Fruit fly (Drosophila melanogaster) whole organism, embryonic: Measurements from ENCODE around the gene CG15011.

Experiments
- Aef1 ChIP-seq: fragments of 200-800 bp; sonication (Bioruptor generic); IDR thresholded peaks from 3 replicates; pipeline ENCODE4 v1.3.6; 2022; ENCODE audit warnings: missing biosample characterization, missing genetic modification characterization
- Bdp1 ChIP-seq: fragments of 200-800 bp; sonication (Bioruptor generic); optimal IDR thresholded peaks from 3 replicates; lab custom pipeline; 2016; ENCODE audit warnings: missing biosample characterization, missing genetic modification characterization
- Bgb ChIP-seq: fragments of 200-800 bp; sonication (Bioruptor generic); IDR thresholded peaks from 2 replicates; pipeline ENCODE4 v1.3.6; 2022; ENCODE audit warnings: missing biosample characterization, missing genetic modification characterization; ENCODE audit not compliant: partially characterized antibody
- CG11504 ChIP-seq: fragments of 200-800 bp; sonication (Bioruptor generic); optimal IDR thresholded peaks from 3 replicates; lab custom pipeline; 2019; ENCODE audit warnings: missing biosample characterization, mild to moderate bottlenecking, missing genetic modification characterization, moderate library complexity
- CG11695 ChIP-seq: fragments of 200-800 bp; sonication (Bioruptor generic); IDR thresholded peaks from 3 replicates; pipeline ENCODE4 v1.3.6; 2022; ENCODE audit warnings: missing biosample characterization, missing genetic modification characterization
- CG12071 ChIP-seq: fragments of 200-800 bp; sonication (Bioruptor generic); optimal IDR thresholded peaks from 3 replicates; lab custom pipeline; 2018; ENCODE audit warnings: missing biosample characterization, mild to moderate bottlenecking, missing genetic modification characterization
- CG15696 ChIP-seq: fragments of 200-800 bp; sonication (Bioruptor generic); optimal IDR thresholded peaks from 2 replicates; lab custom pipeline; 2019; ENCODE audit warnings: missing biosample characterization, mild to moderate bottlenecking, missing genetic modification characterization, moderate library complexity
- CG2875 ChIP-seq: fragments of 200-800 bp; sonication (Bioruptor generic); optimal IDR thresholded peaks from 2 replicates; lab custom pipeline; 2017; ENCODE audit warnings: missing biosample characterization, mild to moderate bottlenecking, missing genetic modification characterization, missing genetic modification reagents
- CG43689 ChIP-seq: fragments of 200-800 bp; sonication (Bioruptor generic); IDR thresholded peaks from 2 replicates; pipeline ENCODE4 v1.3.6; 2022; ENCODE audit warnings: missing biosample characterization, missing genetic modification characterization
- CG7357 ChIP-seq: fragments of 200-800 bp; sonication (Bioruptor generic); IDR thresholded peaks from 3 replicates; pipeline ENCODE4 v1.3.6; 2022; ENCODE audit warnings: missing biosample characterization, missing genetic modification characterization
- CG8089 ChIP-seq: fragments of 200-800 bp; sonication (Bioruptor generic); optimal IDR thresholded peaks from 3 replicates; lab custom pipeline; 2016; ENCODE audit warnings: missing biosample characterization, missing genetic modification characterization
- CG8359 ChIP-seq: fragments of 200-800 bp; sonication (Bioruptor generic); optimal IDR thresholded peaks from 2 replicates; lab custom pipeline; 2017; ENCODE audit warnings: missing biosample characterization, mild to moderate bottlenecking, missing genetic modification characterization, borderline replicate concordance
- CG8944 ChIP-seq: fragments of 200-800 bp; sonication (Bioruptor generic); optimal IDR thresholded peaks from 3 replicates; lab custom pipeline; 2016; ENCODE audit warnings: missing biosample characterization, missing genetic modification characterization
- CG9797 ChIP-seq: fragments of 200-800 bp; sonication (Bioruptor generic); optimal IDR thresholded peaks from 3 replicates; lab custom pipeline; 2018; ENCODE audit warnings: missing biosample characterization, mild to moderate bottlenecking, missing genetic modification characterization
- Chrac-16 ChIP-seq: fragments of 200-800 bp; sonication (Bioruptor generic); optimal IDR thresholded peaks from 3 replicates; lab custom pipeline; 2016; ENCODE audit warnings: missing biosample characterization, missing genetic modification characterization
- Dll ChIP-seq: fragments of 200-800 bp; sonication (Bioruptor generic); IDR thresholded peaks from 4 replicates; pipeline ENCODE4 v1.3.6; 2022; ENCODE audit warnings: missing biosample characterization, missing genetic modification characterization; ENCODE audit not compliant: partially characterized antibody
- Doc2 ChIP-seq: fragments of 200-800 bp; sonication (Bioruptor generic); IDR thresholded peaks from 2 replicates; pipeline ENCODE4 v1.3.6; 2022; ENCODE audit warnings: missing biosample characterization, missing genetic modification characterization
- Kr ChIP-seq: fragments of 200-800 bp; sonication (Bioruptor generic); optimal IDR thresholded peaks from 2 replicates; lab custom pipeline; 2017; ENCODE audit warnings: missing biosample characterization, mild to moderate bottlenecking, missing genetic modification characterization
- Lpt ChIP-seq: fragments of >200 bp; optimal IDR thresholded peaks from 2 replicates; lab custom pipeline; 2018; ENCODE audit warnings: missing biosample characterization, missing genetic modification characterization
- Mad ChIP-seq: fragments of 200-800 bp; sonication (Bioruptor generic); optimal IDR thresholded peaks from 2 replicates; lab custom pipeline; 2016; ENCODE audit warnings: missing biosample characterization, missing genetic modification characterization
- Myb ChIP-seq: fragments of 200-800 bp; sonication (Bioruptor generic); optimal IDR thresholded peaks from 2 replicates; lab custom pipeline; 2016; ENCODE audit warnings: missing biosample characterization, missing genetic modification characterization
- NC2α ChIP-seq: fragments of 200-800 bp; sonication (Bioruptor generic); optimal IDR thresholded peaks from 2 replicates; lab custom pipeline; 2016; ENCODE audit warnings: missing biosample characterization, missing genetic modification characterization
- Nf-YA ChIP-seq: fragments of 200-800 bp; sonication (Bioruptor generic); IDR thresholded peaks from 2 replicates; pipeline ENCODE4 v1.3.6; 2022; ENCODE audit warnings: missing biosample characterization, missing genetic modification characterization
- Scr ChIP-seq: fragments of 200-800 bp; sonication (Bioruptor generic); IDR thresholded peaks from 2 replicates; pipeline ENCODE4 v1.3.6; 2022; ENCODE audit warnings: missing biosample characterization, missing genetic modification characterization; ENCODE audit not compliant: partially characterized antibody
- Sin3A ChIP-seq: fragments of >200 bp; optimal IDR thresholded peaks from 2 replicates; lab custom pipeline; 2018
- bab2 ChIP-seq: fragments of 200-800 bp; sonication (Bioruptor generic); optimal IDR thresholded peaks from 2 replicates; lab custom pipeline; 2016; ENCODE audit warnings: missing biosample characterization, missing genetic modification characterization
- bsh ChIP-seq, 2 experiments: fragments of 200-800 bp; sonication (Bioruptor generic); optimal IDR thresholded peaks; 2 replicates each; lab custom pipeline; 2017 to 2018; ENCODE audit warnings: mild to moderate bottlenecking in 2 of 2, missing biosample characterization in 2 of 2, missing genetic modification characterization in 2 of 2, moderate library complexity in 1 of 2
- btn ChIP-seq: fragments of 200-800 bp; sonication (Bioruptor generic); optimal IDR thresholded peaks from 2 replicates; lab custom pipeline; 2016; ENCODE audit warnings: missing biosample characterization, missing genetic modification characterization
- cas ChIP-seq: fragments of 200-800 bp; sonication (Bioruptor generic); IDR thresholded peaks from 2 replicates; pipeline ENCODE4 v1.3.6; 2022; ENCODE audit warnings: missing biosample characterization, missing genetic modification characterization
- ci ChIP-seq: fragments of 200-800 bp; sonication (Bioruptor generic); IDR thresholded peaks from 3 replicates; pipeline ENCODE4 v1.3.6; 2022; ENCODE audit warnings: missing biosample characterization, missing genetic modification characterization
- crol ChIP-seq: fragments of 200-800 bp; sonication (Bioruptor generic); IDR thresholded peaks from 2 replicates; pipeline ENCODE4 v1.3.6; 2022; ENCODE audit warnings: missing biosample characterization, missing genetic modification characterization
- eve ChIP-seq, 2 experiments: fragments of >200 bp; optimal IDR thresholded peaks; 2 replicates each; lab custom pipeline; 2017; ENCODE audit warnings: missing biosample characterization in 2 of 2, missing genetic modification characterization in 2 of 2
- fu2 ChIP-seq: fragments of 200-800 bp; sonication (Bioruptor generic); optimal IDR thresholded peaks from 2 replicates; lab custom pipeline; 2016; ENCODE audit warnings: missing biosample characterization, missing genetic modification characterization
- gcm ChIP-seq: fragments of 200-800 bp; sonication (Bioruptor generic); optimal IDR thresholded peaks from 2 replicates; lab custom pipeline; 2019; ENCODE audit warnings: missing biosample characterization, mild to moderate bottlenecking, missing genetic modification characterization, moderate library complexity
- gem ChIP-seq: fragments of 200-800 bp; sonication (Bioruptor generic); optimal IDR thresholded peaks from 2 replicates; lab custom pipeline; 2019; ENCODE audit warnings: missing biosample characterization, mild to moderate bottlenecking, missing genetic modification characterization, moderate library complexity
- gsb-n ChIP-seq: fragments of 200-800 bp; sonication (Bioruptor generic); optimal IDR thresholded peaks from 3 replicates; lab custom pipeline; 2018; ENCODE audit warnings: missing biosample characterization, mild to moderate bottlenecking, missing genetic modification characterization
- ham ChIP-seq: fragments of 200-800 bp; sonication (Bioruptor generic); IDR thresholded peaks from 2 replicates; pipeline ENCODE4 v1.3.6; 2022; ENCODE audit warnings: missing biosample characterization, missing genetic modification characterization
- hbn ChIP-seq: fragments of 200-800 bp; sonication (Bioruptor generic); IDR thresholded peaks from 2 replicates; pipeline ENCODE4 v1.3.6; 2022; ENCODE audit warnings: missing biosample characterization, missing genetic modification characterization; ENCODE audit not compliant: partially characterized antibody
- jumu ChIP-seq: fragments of 200-800 bp; sonication (Bioruptor generic); optimal IDR thresholded peaks from 3 replicates; lab custom pipeline; 2016; ENCODE audit warnings: missing biosample characterization, missing genetic modification characterization
- nmo ChIP-seq: fragments of 200-800 bp; sonication (Bioruptor generic); optimal IDR thresholded peaks from 2 replicates; lab custom pipeline; 2018; ENCODE audit warnings: missing biosample characterization, mild to moderate bottlenecking, missing genetic modification characterization, moderate library complexity
- prd ChIP-seq, 3 experiments: fragments of >200 bp in 2 of 3; fragments of 200-800 bp in 1 of 3; sonication (Bioruptor generic) in 1 of 3; optimal IDR thresholded peaks in 2 of 3; IDR thresholded peaks in 1 of 3; 2 replicates in 2 of 3; 3 replicates in 1 of 3; pipeline versions ENCODE4 v1.3.6 to Lab custom; 2017 to 2022; ENCODE audit warnings: missing biosample characterization in 1 of 3, missing genetic modification characterization in 1 of 3
- salm ChIP-seq: fragments of 200-800 bp; sonication (Bioruptor generic); optimal IDR thresholded peaks from 2 replicates; lab custom pipeline; 2018; ENCODE audit warnings: missing biosample characterization, mild to moderate bottlenecking, missing genetic modification characterization
- tap ChIP-seq: fragments of 200-800 bp; optimal IDR thresholded peaks from 3 replicates; lab custom pipeline; 2019; ENCODE audit warnings: missing biosample characterization, mild to moderate bottlenecking, missing genetic modification characterization, moderate library complexity
- tll ChIP-seq, 2 experiments: fragments of 200-800 bp in 1 of 2; fragments of >200 bp in 1 of 2; sonication (Bioruptor generic) in 1 of 2; optimal IDR thresholded peaks; 2 replicates each; lab custom pipeline; 2017 to 2019; ENCODE audit warnings: missing biosample characterization in 2 of 2, missing genetic modification characterization in 2 of 2, mild to moderate bottlenecking in 1 of 2, moderate library complexity in 1 of 2
- trem ChIP-seq: fragments of 200-800 bp; optimal IDR thresholded peaks from 3 replicates; lab custom pipeline; 2019; ENCODE audit warnings: missing biosample characterization, mild to moderate bottlenecking, missing genetic modification characterization, moderate library complexity
- tup ChIP-seq: fragments of 200-800 bp; sonication (Bioruptor generic); optimal IDR thresholded peaks from 2 replicates; lab custom pipeline; 2016; ENCODE audit warnings: missing biosample characterization, mild to moderate bottlenecking, missing genetic modification characterization, moderate library complexity
- unc-4 ChIP-seq: fragments of 200-800 bp; sonication (Bioruptor generic); IDR thresholded peaks from 2 replicates; pipeline ENCODE4 v1.3.6; 2022; ENCODE audit warnings: missing biosample characterization, missing genetic modification characterization; ENCODE audit not compliant: partially characterized antibody
- wor ChIP-seq: fragments of 200-800 bp; sonication (Bioruptor generic); IDR thresholded peaks from 2 replicates; pipeline ENCODE4 v1.3.6; 2022; ENCODE audit warnings: missing biosample characterization, missing genetic modification characterization
- yki ChIP-seq: fragments of >200 bp; optimal IDR thresholded peaks from 3 replicates; lab custom pipeline; 2018
- z ChIP-seq: fragments of 200-800 bp; sonication (Bioruptor generic); IDR thresholded peaks from 3 replicates; pipeline ENCODE4 v1.3.6; 2022; ENCODE audit warnings: missing biosample characterization, missing genetic modification characterization
- zfh1 ChIP-seq: fragments of 200-800 bp; sonication (Bioruptor generic); IDR thresholded peaks from 3 replicates; pipeline ENCODE4 v1.3.6; 2022; ENCODE audit warnings: missing biosample characterization, missing genetic modification characterization

Gene CG15011

DNA sequence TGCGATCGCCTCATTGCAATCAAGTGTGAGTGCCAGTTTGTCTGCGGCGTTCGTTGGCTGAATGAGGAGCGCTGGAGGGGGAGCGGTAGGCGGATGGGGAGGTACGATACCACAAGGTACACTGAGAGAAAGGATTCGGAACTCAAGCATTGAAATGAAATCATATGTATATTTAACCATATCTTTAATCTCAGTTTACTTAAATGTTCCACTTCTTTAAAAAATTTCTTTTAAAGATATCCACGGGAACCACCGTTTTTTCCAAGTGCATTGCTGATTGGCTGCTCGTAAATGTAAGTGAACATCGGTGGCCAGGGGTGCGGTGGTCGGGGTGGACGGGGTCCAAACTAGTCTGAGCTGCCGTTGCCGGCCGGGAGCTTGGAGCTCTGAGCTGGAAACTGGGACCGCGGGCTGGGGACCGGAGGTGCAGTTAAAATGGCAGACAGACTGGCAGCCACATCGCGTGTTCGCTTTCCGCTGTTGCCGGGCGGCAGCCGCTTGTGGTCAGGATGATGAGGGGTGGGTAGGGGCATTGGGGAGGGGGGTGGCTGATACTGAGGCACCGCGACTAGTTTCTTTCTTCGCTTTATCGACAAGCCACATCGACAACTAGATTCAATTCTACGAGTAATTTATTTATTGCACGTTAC is 30.6 kb downstream of the CG15011 start (continued):
- TF ChIP-seq CG43689 (GFP tag; lab: Robert Waterston, UW) (peak; percentile 92), Chrac-16 (GFP tag; lab: Kevin White, UChicago) (peak; percentile 95), Bdp1 (GFP tag; lab: Kevin White, UChicago) (peak; percentile 84), bsh (GFP tag; optimal IDR thresholded peaks at IDR 0.05; lab: Kevin White, UChicago) (peak; percentile 95 to 99), Mad (peak; percentile 93), Doc2 (peak; percentile 73; the same call in 1 of the 2 replicates), Kr (peak; percentile 39), unc-4 (GFP tag; lab: Robert Waterston, UW) (no peak), CG8089 (GFP tag; lab: Kevin White, UChicago) (peak; percentile 96), Bgb (no peak), CG8359 (peak; percentile 91), tup (GFP tag; lab: Kevin White, UChicago) (peak; percentile 91), Nf-YA (GFP tag; lab: Robert Waterston, UW) (peak; percentile 96), gcm (peak; percentile 96), CG11504 (tag; lab: Kevin White, UChicago) (peak; percentile 97), jumu (GFP tag; lab: Kevin White, UChicago) (peak; percentile 97), fu2 (GFP tag; lab: Kevin White, UChicago) (peak; percentile 84), tll (GFP tag; optimal IDR thresholded peaks at IDR 0.05; lab: Kevin White, UChicago) (peak in 1 of 2 experiments; percentile 19), CG7357 (GFP tag; lab: Robert Waterston, UW) (peak; percentile 90), salm (tag; lab: Kevin White, UChicago) (peak; percentile 96), nmo (GFP tag; lab: Kevin White, UChicago) (peak; percentile 98), Lpt (no peak), Scr (GFP tag; lab: Robert Waterston, UW) (no peak), Aef1 (GFP tag; lab: Robert Waterston, UW) (peak; percentile 95), CG2875 (peak; percentile 98), gem (peak; percentile 98), crol (GFP tag; lab: Robert Waterston, UW) (peak; percentile 97), zfh1 (GFP tag; lab: Robert Waterston, UW) (peak; percentile 98), ham (no peak), trem (tag; lab: Kevin White, UChicago) (peak; percentile 94), CG12071 (peak; percentile 94), CG15696 (tag; lab: Kevin White, UChicago) (peak; percentile 87), eve (GFP tag; optimal IDR thresholded peaks at IDR 0.05; lab: Kevin White, UChicago) (peak in 1 of 2 experiments; percentile 97), CG9797 (GFP tag; lab: Kevin White, UChicago) (peak; percentile 44), Sin3A (lab: Kevin White, UChicago) (no peak), gsb-n (tag; lab: Kevin White, UChicago) (peak; percentile 97), CG11695 (GFP tag; lab: Robert Waterston, UW) (peak; percentile 95), wor (GFP tag; lab: Robert Waterston, UW) (peak; percentile 95)

DNA sequence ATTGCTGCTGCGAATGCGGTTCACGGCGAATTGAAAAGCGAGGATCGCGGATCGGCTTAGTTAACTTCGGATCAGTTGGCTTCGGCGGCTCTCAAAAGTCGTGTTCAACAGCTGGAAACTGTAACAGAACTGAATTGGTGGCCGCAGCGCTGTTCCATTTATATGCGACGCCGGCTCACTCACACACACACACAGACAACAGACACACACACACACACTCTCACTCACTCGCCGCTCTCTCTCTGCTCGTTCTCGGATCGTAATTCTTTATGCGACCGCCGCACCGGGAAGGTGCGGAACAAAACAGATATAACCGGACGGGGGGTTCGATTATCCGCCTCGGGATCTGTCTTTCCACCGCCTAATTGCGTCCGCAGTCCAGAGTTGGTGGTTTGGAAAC is 31.8 kb downstream of the CG15011 start, which contains the start of gene CG46460:
Gene CG46460, minus strand, starts transcription at position 139 of the 400 bp plus-strand sequence.
- TF ChIP-seq hbn (GFP tag; lab: Robert Waterston, UW) (no peak), ci (GFP tag; lab: Robert Waterston, UW) (peak; percentile 64), prd (optimal IDR thresholded peaks at IDR 0.05; lab: Kevin White, UChicago) (no peak), prd (GFP tag; IDR thresholded peaks at IDR 0.05; lab: Robert Waterston, UW) (peak; percentile 10; the same call in 1 of the 3 replicates), tap (tag; lab: Kevin White, UChicago) (no peak), Dll (GFP tag; lab: Robert Waterston, UW) (0 out of 4 replicates have a peak, but pooled peaks have one; percentile 22), NC2α (GFP tag; lab: Kevin White, UChicago) (peak; percentile 69), Myb (GFP tag; lab: Kevin White, UChicago) (peak; percentile 6), CG8944 (no peak), CG11695 (GFP tag; lab: Robert Waterston, UW) (peak; percentile 92), bab2 (no peak), z (GFP tag; lab: Robert Waterston, UW) (peak; percentile 81), btn (no peak), cas (GFP tag; lab: Robert Waterston, UW) (0 out of 2 replicates have a peak, but pooled peaks have one; percentile 16), yki (lab: Kevin White, UChicago) (peak; percentile 16)
